Worm (Caenorhabditis elegans) whole organism, young adult: Measurements from ENCODE around the gene C25F6.6.

Source experiments
- F49E8.2 ChIP-seq: sonication (generic microtip); optimal IDR thresholded peaks from 3 replicates; lab custom pipeline; 2017; ENCODE audit warnings: missing genetic modification characterization, mild to moderate bottlenecking, missing compliant biosample characterization, antibody characterized with exemption, moderate library complexity; ENCODE audit not compliant: insufficient read depth
- K12H6.12 ChIP-seq: fragments of 200-800 bp; sonication (Bioruptor generic); optimal IDR thresholded peaks from 2 replicates; lab custom pipeline; 2018; ENCODE audit warnings: mild to moderate bottlenecking, missing genetic modification characterization, missing compliant biosample characterization
- ama-1 ChIP-seq, 3 experiments: fragments of 150-350 bp in 1 of 3; sonication (generic microtip) in 2 of 3; optimal IDR thresholded peaks; 2 replicates each; lab custom pipeline; 2014 to 2018; ENCODE audit warnings: missing biosample characterization in 2 of 3, missing genetic modification characterization in 2 of 3, missing genetic modification reagents in 2 of 3
- dpl-1 ChIP-seq: fragments of 150-350 bp; optimal IDR thresholded peaks from 2 replicates; lab custom pipeline; 2014; ENCODE audit warnings: missing biosample characterization, missing genetic modification reagents, missing genetic modification characterization
- snpc-4 ChIP-seq, 5 experiments: fragments of 150-350 bp in 1 of 5; sonication (generic microtip) in 4 of 5; optimal IDR thresholded peaks; 2 replicates each; lab custom pipeline; 2014 to 2018; ENCODE audit warnings: missing genetic modification characterization in 5 of 5, missing biosample characterization in 3 of 5, antibody characterized with exemption in 2 of 5, mild to moderate bottlenecking in 2 of 5, missing compliant biosample characterization in 2 of 5, missing genotype in 2 of 5, moderate library complexity in 2 of 5, missing genetic modification reagents in 1 of 5

DNA sequence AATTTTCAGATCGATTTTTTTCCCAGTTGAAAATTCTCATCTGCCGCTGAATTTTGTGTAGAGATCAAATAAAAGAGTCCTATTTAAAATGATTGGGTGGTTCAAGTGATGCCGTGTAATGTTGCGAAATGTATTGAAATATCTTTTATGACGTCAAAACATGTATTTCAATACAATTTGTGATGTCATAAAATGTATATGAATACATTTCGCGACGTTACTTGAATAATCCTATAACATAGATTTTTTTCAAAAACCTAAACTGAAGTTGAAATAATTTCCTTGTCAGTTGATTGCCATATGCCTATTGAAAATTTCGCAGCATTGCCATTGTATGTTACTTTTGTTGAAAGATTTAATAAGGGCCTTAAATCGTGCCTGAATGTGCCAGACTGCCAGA is 38.9 kb upstream of the C25F6.6 start, which contains the start of gene F55D1.1:
- no peak for TF ChIP-seq K12H6.12 (tag; lab: Kevin White, UChicago)
- no peak for TF ChIP-seq F49E8.2 (tag; lab: Kevin White, UChicago)
- TF ChIP-seq ama-1 (optimal IDR thresholded peaks at IDR 0.05; lab: Kevin White, UChicago) = no peak
- TF ChIP-seq ama-1 (GFP tag; optimal IDR thresholded peaks at IDR 0.05; lab: Kevin White, UChicago) = no peak
- TF ChIP-seq dpl-1 (GFP tag; lab: Kevin White, UChicago) = no peak
- TF ChIP-seq snpc-4 (GFP tag; optimal IDR thresholded peaks at IDR 0.05; lab: Kevin White, UChicago) = no peak
- TF ChIP-seq snpc-4 (tag; optimal IDR thresholded peaks at IDR 0.05; lab: Kevin White, UChicago) = no peak
